Fruit fly (Drosophila melanogaster): Measurements from ENCODE around the gene CG7606.

CG7606 gene

dm6 chr3R:17604198-17604879 lies 8.0 kb downstream of the CG7606 start (continued):
- TF ChIP-seq CG11398 (GFP tag; optimal IDR thresholded peaks at IDR 0.05) (no peak), lov (optimal IDR thresholded peaks at IDR 0.05) (no peak), lov (GFP tag; IDR thresholded peaks at IDR 0.05) (no peak), CG12744 (GFP tag; optimal IDR thresholded peaks at IDR 0.05) (no peak), gt (GFP tag; IDR thresholded peaks at IDR 0.05) (peak; percentile 68; the same call in 1 of the 2 replicates), Lhr (GFP tag; optimal IDR thresholded peaks at IDR 0.05) (peak; percentile 9), Trl (optimal IDR thresholded peaks at IDR 0.05) (no peak), Trl (GFP tag; optimal IDR thresholded peaks at IDR 0.05) (peak; percentile 7), CG4424 (GFP tag; optimal IDR thresholded peaks at IDR 0.05) (peak; percentile 82), CG13296 (GFP tag; optimal IDR thresholded peaks at IDR 0.05) (peak; percentile 87), gro (GFP tag; optimal IDR thresholded peaks at IDR 0.05) (no peak), twi (tag; optimal IDR thresholded peaks at IDR 0.05) (no peak), Atf6 (GFP tag; IDR thresholded peaks at IDR 0.05) (peak; percentile 31; the same call in 1 of the 2 replicates), hkb (optimal IDR thresholded peaks at IDR 0.05) (no peak), hkb (GFP tag; IDR thresholded peaks at IDR 0.05) (peak; percentile 62), Asciz (GFP tag; optimal IDR thresholded peaks at IDR 0.05) (peak; percentile 80), wor (GFP tag; IDR thresholded peaks at IDR 0.05) (peak; percentile 61), vvl (GFP tag; IDR thresholded peaks at IDR 0.05) (peak; percentile 65), Sry-δ (GFP tag; optimal IDR thresholded peaks at IDR 0.05) (no peak), gsb (GFP tag; IDR thresholded peaks at IDR 0.05) (no peak; the same call in 1 of the 2 replicates), CG30020 (tag; optimal IDR thresholded peaks at IDR 0.05) (peak; percentile 61), esg (GFP tag; conservative IDR thresholded peaks at IDR 0.05) (peak; percentile 46), hth (optimal IDR thresholded peaks at IDR 0.05) (no peak), Hr39 (optimal IDR thresholded peaks at IDR 0.05) (no peak), CG43689 (GFP tag; IDR thresholded peaks at IDR 0.05) (no peak), gem (tag; optimal IDR thresholded peaks at IDR 0.05) (peak; percentile 94), lilli (GFP tag; optimal IDR thresholded peaks at IDR 0.05) (peak; percentile 58), Atf-2 (GFP tag; optimal IDR thresholded peaks at IDR 0.05) (peak; percentile 9), chinmo (GFP tag; IDR thresholded peaks at IDR 0.05; ENCODE audit: partially characterized antibody) (peak; percentile 68; the same call in 1 of the 4 replicates), CG7928 (GFP tag; optimal IDR thresholded peaks at IDR 0.05) (peak; percentile 7), dati (GFP tag; IDR thresholded peaks at IDR 0.05) (no peak), klu (GFP tag; IDR thresholded peaks at IDR 0.05) (peak; percentile 48; the same call in 1 of the 2 replicates), HLHmδ (GFP tag; optimal IDR thresholded peaks at IDR 0.05) (no peak), ssp (GFP tag; IDR thresholded peaks at IDR 0.05) (peak; percentile 56), aop (GFP tag; IDR thresholded peaks at IDR 0.05) (no peak), CG11085 (GFP tag; IDR thresholded peaks at IDR 0.05) (0 out of 2 replicates have a peak, but pooled peaks have one; percentile 19), B-H1 (GFP tag; IDR thresholded peaks at IDR 0.05) (peak; percentile 26; the same call in 1 of the 3 replicates), tap (tag; optimal IDR thresholded peaks at IDR 0.05) (peak; percentile 76), Med (GFP tag) (peak; percentile 78), CG7556 (GFP tag; optimal IDR thresholded peaks at IDR 0.05) (peak; percentile 95), CG18764 (GFP tag; optimal IDR thresholded peaks at IDR 0.05) (peak; percentile 43), CG17359 (tag; optimal IDR thresholded peaks at IDR 0.05) (peak; percentile 79), GATAe (GFP tag; conservative IDR thresholded peaks at IDR 0.05) (no peak), CG6683 (GFP tag; optimal IDR thresholded peaks at IDR 0.05) (peak; percentile 76), CG4854 (GFP tag; optimal IDR thresholded peaks at IDR 0.05) (no peak), CG13123 (GFP tag; optimal IDR thresholded peaks at IDR 0.05) (peak; percentile 37), CG12769 (tag; optimal IDR thresholded peaks at IDR 0.05) (peak; percentile 25), E2f1 (GFP tag; IDR thresholded peaks at IDR 0.05) (peak; percentile 42; the same call in 1 of the 2 replicates), usp (GFP tag; optimal IDR thresholded peaks at IDR 0.05) (no peak), sr (GFP tag; IDR thresholded peaks at IDR 0.05) (no peak), ci (GFP tag; IDR thresholded peaks at IDR 0.05) (peak; percentile 17; the same call in 1 of the 3 replicates), CG18476 (GFP tag; optimal IDR thresholded peaks at IDR 0.05) (peak; percentile 47)
